Worm (Caenorhabditis elegans) whole organism, L4 larva: ENCODE measurements around the gene lbp-7.

Experiments used
- T26A8.4 ChIP-seq: fragments of 200-800 bp; sonication (Bioruptor generic); IDR thresholded peaks from 2 replicates; pipeline ENCODE4 v1.3.6; 2022; ENCODE audit warnings: missing genetic modification characterization, missing compliant biosample characterization
- aly-2 ChIP-seq: sonication (generic microtip); optimal IDR thresholded peaks from 2 replicates; lab custom pipeline; 2018; ENCODE audit warnings: missing biosample characterization, missing genetic modification characterization
- ceh-82 ChIP-seq: sonication (generic microtip); optimal IDR thresholded peaks from 2 replicates; lab custom pipeline; 2017; ENCODE audit warnings: missing biosample characterization, missing genetic modification characterization
- ctbp-1 ChIP-seq: fragments of 200-800 bp; sonication (Bioruptor generic); IDR thresholded peaks from 2 replicates; pipeline ENCODE4 v1.3.6; 2022; ENCODE audit warnings: missing genetic modification reagents, missing genetic modification characterization, missing compliant biosample characterization
- daf-19 ChIP-seq: fragments of 200-800 bp; sonication (Bioruptor generic); conservative IDR thresholded peaks from 2 replicates; pipeline ENCODE4 v1.3.6; 2022; ENCODE audit warnings: missing genetic modification characterization, missing compliant biosample characterization
- lin-15B ChIP-seq: fragments of 150-350 bp; sonication (generic microtip); optimal IDR thresholded peaks from 3 replicates; lab custom pipeline; 2014; ENCODE audit warnings: missing biosample characterization, missing genetic modification characterization
- mdl-1 ChIP-seq, 2 experiments: fragments of 150-350 bp in 1 of 2; sonication (generic microtip) in 1 of 2; optimal IDR thresholded peaks; 2 replicates each; lab custom pipeline; 2014 to 2017; ENCODE audit warnings: missing biosample characterization in 2 of 2, missing genetic modification characterization in 2 of 2
- pha-4 ChIP-seq, 2 experiments: fragments of 150-350 bp in 1 of 2; fragments of 200-800 bp in 1 of 2; sonication (Bioruptor generic) in 1 of 2; IDR thresholded peaks in 1 of 2; optimal IDR thresholded peaks in 1 of 2; 2 replicates each; pipeline versions ENCODE4 v1.3.6 to Lab custom; 2014 to 2022; ENCODE audit warnings: missing genetic modification characterization in 2 of 2, missing genetic modification reagents in 2 of 2, missing biosample characterization in 1 of 2, missing compliant biosample characterization in 1 of 2
- pqm-1 ChIP-seq: sonication (generic microtip); optimal IDR thresholded peaks from 2 replicates; lab custom pipeline; 2017; ENCODE audit warnings: missing biosample characterization, missing genetic modification characterization
- sdz-12 ChIP-seq: fragments of 200-800 bp; sonication (Bioruptor generic); optimal IDR thresholded peaks from 2 replicates; lab custom pipeline; 2018; ENCODE audit warnings: mild to moderate bottlenecking, missing genetic modification characterization, missing compliant biosample characterization
- snpc-4 ChIP-seq: fragments of 150-350 bp; optimal IDR thresholded peaks from 2 replicates; lab custom pipeline; 2014; ENCODE audit warnings: missing biosample characterization, missing genetic modification characterization
- unc-39 ChIP-seq: sonication (generic microtip); optimal IDR thresholded peaks from 2 replicates; lab custom pipeline; 2017; ENCODE audit warnings: missing biosample characterization, missing genetic modification characterization

ce11 chrV:13907557-13908104 lies 28.3 kb downstream of the lbp-7 start:
- TF ChIP-seq lin-15B (tag; lab: Kevin White, UChicago) (peak; percentile 27), unc-39 (no peak), pha-4 (GFP tag; IDR thresholded peaks at IDR 0.05; lab: Robert Waterston, UW) (peak; percentile 37), pha-4 (tag; optimal IDR thresholded peaks at IDR 0.05; lab: Kevin White, UChicago) (no peak), T26A8.4 (GFP tag; lab: Robert Waterston, UW) (peak; percentile 90), daf-19 (GFP tag; lab: Robert Waterston, UW) (no peak), ctbp-1 (GFP tag; lab: Robert Waterston, UW) (no peak; the same call in 1 of the 2 replicates), pqm-1 (no peak), snpc-4 (tag; lab: Kevin White, UChicago) (no peak), ceh-82 (no peak), sdz-12 (GFP tag; lab: Kevin White, UChicago) (peak; percentile 13), mdl-1 (tag; optimal IDR thresholded peaks at IDR 0.05; lab: Kevin White, UChicago) (peak in 1 of 2 experiments; percentile 22), aly-2 (tag; lab: Kevin White, UChicago) (no peak)
